Worm (Caenorhabditis elegans): ENCODE results near the gene C54D10.5.
A peak's percentile ranks its signal among the peaks of the same experiment; 100 is the strongest.

C54D10.5 gene

ce11 chrV:12420843-12421242 is 8.3 kb upstream of the C54D10.5 start, which contains the start of gene C54D10.4:
Gene C54D10.4, minus strand, starts transcription at chrV:12420943.
- TF ChIP-seq saeg-2 (GFP tag; IDR thresholded peaks at IDR 0.05) = no peak
- TF ChIP-seq zip-11 (GFP tag; IDR thresholded peaks at IDR 0.05) = no peak
- TF ChIP-seq hlh-30 (tag; optimal IDR thresholded peaks at IDR 0.05; ENCODE audit: insufficient read depth) = no peak
- TF ChIP-seq lin-39 (tag; optimal IDR thresholded peaks at IDR 0.05) = no peak
- no peak for TF ChIP-seq zfp-3 (GFP tag; conservative IDR thresholded peaks at IDR 0.05)
- no peak for TF ChIP-seq F10B5.3 (tag; optimal IDR thresholded peaks at IDR 0.05)
- no peak for TF ChIP-seq mxl-3 (GFP tag; optimal IDR thresholded peaks at IDR 0.05)
- TF ChIP-seq egl-43 (GFP tag; IDR thresholded peaks at IDR 0.05) = no peak
- no peak for TF ChIP-seq T20F7.1 (GFP tag; optimal IDR thresholded peaks at IDR 0.05)
- TF ChIP-seq spr-3 (GFP tag; optimal IDR thresholded peaks at IDR 0.05) = no peak
- no peak for TF ChIP-seq ceh-32 (tag; optimal IDR thresholded peaks at IDR 0.05; ENCODE audit: poor library complexity)
- no peak for TF ChIP-seq fkh-10 (GFP tag; optimal IDR thresholded peaks at IDR 0.05)
- TF ChIP-seq T26A8.4 (GFP tag; IDR thresholded peaks at IDR 0.05) = no peak
- no peak for TF ChIP-seq tra-1 (GFP tag; IDR thresholded peaks at IDR 0.05)
- no peak for TF ChIP-seq nhr-48 (tag; optimal IDR thresholded peaks at IDR 0.05)

- TF ChIP-seq ceh-62 (tag; optimal IDR thresholded peaks at IDR 0.05) (no peak), php-3 (GFP tag; IDR thresholded peaks at IDR 0.05) (no peak), aha-1 (tag) (peak; percentile 61)
These were observed 7.8 kb upstream of the C54D10.5 start for ce11 chrV:12421360-12421759.

DNA sequence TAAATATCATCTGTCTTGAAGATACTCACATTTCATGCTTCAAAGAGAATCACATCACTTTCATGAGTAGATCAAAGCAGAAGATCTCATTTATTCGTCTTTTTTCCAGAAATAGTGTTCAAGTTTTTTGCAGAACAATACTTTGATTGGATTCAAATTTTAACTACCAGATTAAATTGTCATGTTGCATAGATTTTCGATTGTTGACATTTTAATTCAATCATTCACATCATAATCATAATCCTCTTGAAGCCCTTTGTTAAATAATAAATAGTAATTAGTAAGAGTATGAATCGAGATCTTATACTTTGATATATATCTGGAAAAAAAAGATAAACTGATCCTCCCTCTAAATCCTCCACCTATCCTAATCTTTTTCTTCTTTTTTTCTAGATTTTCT is 1.3 kb upstream of the C54D10.5 start:
- TF ChIP-seq nhr-11 (tag; optimal IDR thresholded peaks at IDR 0.05) = no peak

- no peak for TF ChIP-seq set-16 (GFP tag; IDR thresholded peaks at IDR 0.05)
- TF ChIP-seq F10B5.3 (tag; optimal IDR thresholded peaks at IDR 0.05) = no peak
- TF ChIP-seq nhr-28 (tag; optimal IDR thresholded peaks at IDR 0.05) = peak; percentile 86
- TF ChIP-seq ZK546.5 (tag; optimal IDR thresholded peaks at IDR 0.05) = no peak
- no peak for TF ChIP-seq ztf-11 (tag; optimal IDR thresholded peaks at IDR 0.05)
- TF ChIP-seq F26F4.8 (GFP tag; conservative IDR thresholded peaks at IDR 0.05) = no peak
- TF ChIP-seq tag-97 (GFP tag; IDR thresholded peaks at IDR 0.05) = no peak
- no peak for TF ChIP-seq nhr-111 (GFP tag; optimal IDR thresholded peaks at IDR 0.05)
- TF ChIP-seq daf-12 (tag; optimal IDR thresholded peaks at IDR 0.05) = no peak
- TF ChIP-seq F49E8.2 (tag; optimal IDR thresholded peaks at IDR 0.05; ENCODE audit: borderline replicate concordance) = no peak
- TF ChIP-seq pqm-1 (tag; optimal IDR thresholded peaks at IDR 0.05) = no peak
- TF ChIP-seq mxl-2 (GFP tag; conservative IDR thresholded peaks at IDR 0.05) = no peak
- TF ChIP-seq ctbp-1 (GFP tag; IDR thresholded peaks at IDR 0.05) = no peak
- TF ChIP-seq dve-1 (tag; optimal IDR thresholded peaks at IDR 0.05; ENCODE audit: insufficient read depth) = peak; percentile 52
- no peak for TF ChIP-seq nhr-48 (tag; optimal IDR thresholded peaks at IDR 0.05)
- TF ChIP-seq daf-16 (GFP tag; optimal IDR thresholded peaks at IDR 0.05) = no peak
- TF ChIP-seq daf-16 (tag; optimal IDR thresholded peaks at IDR 0.05) = peak; percentile 33
- no peak for TF ChIP-seq gei-8 (GFP tag; optimal IDR thresholded peaks at IDR 0.05)
- TF ChIP-seq madf-5 (GFP tag; IDR thresholded peaks at IDR 0.05) = no peak
- TF ChIP-seq nhr-6 (tag; optimal IDR thresholded peaks at IDR 0.05) = peak; percentile 19
- no peak for TF ChIP-seq egl-43 (GFP tag; IDR thresholded peaks at IDR 0.05)
- no peak for TF ChIP-seq nhr-76 (tag; optimal IDR thresholded peaks at IDR 0.05)
- TF ChIP-seq Y5F2A.4 (GFP tag; optimal IDR thresholded peaks at IDR 0.05) = no peak
- TF ChIP-seq Y105C5A.15 (GFP tag; IDR thresholded peaks at IDR 0.05) = no peak
- TF ChIP-seq lin-29 (GFP tag; IDR thresholded peaks at IDR 0.05) = no peak
- no peak for TF ChIP-seq zag-1 (tag; optimal IDR thresholded peaks at IDR 0.05)
- TF ChIP-seq unc-39 (tag; optimal IDR thresholded peaks at IDR 0.05) = no peak
- TF ChIP-seq Y48G9A.11 (GFP tag; IDR thresholded peaks at IDR 0.05) = no peak
- no peak for TF ChIP-seq ceh-44 (GFP tag; IDR thresholded peaks at IDR 0.05)
- no peak for TF ChIP-seq ceh-62 (tag; optimal IDR thresholded peaks at IDR 0.05)
- TF ChIP-seq lsy-2 (tag; optimal IDR thresholded peaks at IDR 0.05) = no peak
- no peak for TF ChIP-seq rbr-2 (tag; optimal IDR thresholded peaks at IDR 0.05)
- TF ChIP-seq nhr-11 (tag; optimal IDR thresholded peaks at IDR 0.05) = no peak
- TF ChIP-seq spr-1 (tag; optimal IDR thresholded peaks at IDR 0.05) = no peak
These were observed 3.0 kb downstream of the C54D10.5 start, which contains the start of gene C54D10.13 for ce11 chrV:12432111-12432510. Gene C54D10.13, minus strand, starts transcription at chrV:12432289.

All from whole organism, L4 larva.